Worm (Caenorhabditis elegans) whole organism, late embryonic: Measurements from ENCODE around the gene eff-1.

Experiments used
- ahr-1 ChIP-seq: sonication (generic microtip); optimal IDR thresholded peaks from 2 replicates; lab custom pipeline; 2016; ENCODE audit warnings: missing genetic modification characterization, missing compliant biosample characterization
- ama-1 ChIP-seq: fragments of 150-350 bp; optimal IDR thresholded peaks from 2 replicates; lab custom pipeline; 2014
- elt-2 ChIP-seq: sonication (generic microtip); optimal IDR thresholded peaks from 2 replicates; lab custom pipeline; 2016; ENCODE audit warnings: missing genetic modification reagents, missing genetic modification characterization, missing compliant biosample characterization
- fkh-10 ChIP-seq: fragments of 150-350 bp; optimal IDR thresholded peaks from 2 replicates; lab custom pipeline; 2014; ENCODE audit warnings: missing biosample characterization, missing genetic modification reagents, missing genetic modification characterization
- gmeb-2 ChIP-seq: sonication (generic microtip); optimal IDR thresholded peaks from 2 replicates; lab custom pipeline; 2016; ENCODE audit warnings: missing genetic modification characterization, inconsistent platforms, missing compliant biosample characterization
- hlh-30 ChIP-seq: sonication (generic microtip); optimal IDR thresholded peaks from 2 replicates; lab custom pipeline; 2017; ENCODE audit warnings: antibody characterized with exemption, missing genetic modification characterization, missing compliant biosample characterization; ENCODE audit not compliant: insufficient read depth
- hlh-8 ChIP-seq: sonication (generic microtip); optimal IDR thresholded peaks from 2 replicates; lab custom pipeline; 2016; ENCODE audit warnings: missing genotype, missing genetic modification characterization, missing compliant biosample characterization
- lin-11 ChIP-seq: fragments of 200-800 bp; sonication (Bioruptor generic); optimal IDR thresholded peaks from 2 replicates; lab custom pipeline; 2018; ENCODE audit warnings: mild to moderate bottlenecking, missing genetic modification characterization, missing compliant biosample characterization
- nfya-1 ChIP-seq: sonication (generic microtip); optimal IDR thresholded peaks from 2 replicates; lab custom pipeline; 2017; ENCODE audit warnings: missing genetic modification characterization, mild to moderate bottlenecking, missing compliant biosample characterization, antibody characterized with exemption, moderate library complexity
- pha-4 ChIP-seq: fragments of 150-350 bp; optimal IDR thresholded peaks from 2 replicates; lab custom pipeline; 2018; ENCODE audit warnings: missing biosample characterization, missing genetic modification reagents, missing genetic modification characterization
- pqm-1 ChIP-seq: sonication (generic microtip); optimal IDR thresholded peaks from 2 replicates; lab custom pipeline; 2016; ENCODE audit warnings: missing genetic modification characterization, missing compliant biosample characterization
- sox-4 ChIP-seq: sonication (generic microtip); optimal IDR thresholded peaks from 2 replicates; lab custom pipeline; 2017; ENCODE audit warnings: mild to moderate bottlenecking, missing genetic modification characterization, inconsistent platforms, missing compliant biosample characterization
- syd-9 ChIP-seq: sonication (generic microtip); optimal IDR thresholded peaks from 2 replicates; lab custom pipeline; 2016; ENCODE audit warnings: mild to moderate bottlenecking, missing genetic modification characterization, moderate library complexity, missing compliant biosample characterization

DNA sequence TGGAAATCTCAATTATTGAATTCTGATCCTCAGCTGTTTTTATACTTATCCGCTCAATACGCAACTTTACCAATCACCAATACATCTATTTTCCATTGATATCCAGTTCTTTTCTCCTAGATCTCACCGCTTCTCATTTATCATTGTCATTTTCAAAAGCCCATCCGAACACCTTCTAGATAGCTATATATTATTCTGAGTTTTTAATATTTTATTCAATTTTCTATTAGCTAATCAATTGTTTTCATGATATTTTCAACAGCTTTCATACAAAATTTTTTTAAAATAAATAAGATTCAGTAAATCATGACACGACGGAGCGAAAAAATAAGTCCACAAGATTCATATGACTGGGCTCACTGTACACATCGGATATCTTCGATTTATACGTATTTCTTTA is 34.7 kb downstream of the eff-1 start, which contains the start of gene F49E12.12:
- no peak for TF ChIP-seq nfya-1 (tag; lab: Kevin White, UChicago)
- no peak for TF ChIP-seq syd-9 (tag; lab: Kevin White, UChicago)
- no peak for TF ChIP-seq elt-2 (tag; lab: Kevin White, UChicago)
- TF ChIP-seq gmeb-2 = no peak
- no peak for TF ChIP-seq ahr-1 (tag; lab: Kevin White, UChicago)
- no peak for TF ChIP-seq pha-4 (tag; lab: Kevin White, UChicago)
- no peak for TF ChIP-seq hlh-8 (tag; lab: Kevin White, UChicago)
- TF ChIP-seq fkh-10 (GFP tag; lab: Kevin White, UChicago) = no peak
- TF ChIP-seq sox-4 (tag; lab: Kevin White, UChicago) = no peak
- no peak for TF ChIP-seq ama-1 (lab: Kevin White, UChicago)
- TF ChIP-seq lin-11 (tag; lab: Kevin White, UChicago) = no peak
- no peak for TF ChIP-seq pqm-1 (tag; lab: Kevin White, UChicago)
- TF ChIP-seq hlh-30 (tag; lab: Kevin White, UChicago) = no peak
